Fruit fly (Drosophila melanogaster) whole organism: Measurements from ENCODE around the gene Jon99Fi.

ENCODE experiments used
- CG8478 ChIP-seq: fragments of >200 bp; optimal IDR thresholded peaks from 2 replicates; lab custom pipeline; 2018; ENCODE audit warnings: inconsistent platforms
- Dll ChIP-seq: fragments of >200 bp; optimal IDR thresholded peaks from 2 replicates; lab custom pipeline; 2017
- EcR ChIP-seq, 2 experiments: fragments of >200 bp; optimal IDR thresholded peaks; 2 replicates each; lab custom pipeline; 2017; ENCODE audit warnings: missing biosample characterization in 2 of 2, missing genetic modification characterization in 2 of 2, missing genetic modification reagents in 2 of 2
- pan ChIP-seq: fragments of >200 bp; optimal IDR thresholded peaks from 2 replicates; lab custom pipeline; 2017
- psq ChIP-seq: fragments of >200 bp; optimal IDR thresholded peaks from 2 replicates; lab custom pipeline; 2017
- usp ChIP-seq: fragments of >200 bp; optimal IDR thresholded peaks from 2 replicates; lab custom pipeline; 2017; ENCODE audit warnings: missing biosample characterization, missing genetic modification characterization, mixed read lengths

Jon99Fi gene

DNA sequence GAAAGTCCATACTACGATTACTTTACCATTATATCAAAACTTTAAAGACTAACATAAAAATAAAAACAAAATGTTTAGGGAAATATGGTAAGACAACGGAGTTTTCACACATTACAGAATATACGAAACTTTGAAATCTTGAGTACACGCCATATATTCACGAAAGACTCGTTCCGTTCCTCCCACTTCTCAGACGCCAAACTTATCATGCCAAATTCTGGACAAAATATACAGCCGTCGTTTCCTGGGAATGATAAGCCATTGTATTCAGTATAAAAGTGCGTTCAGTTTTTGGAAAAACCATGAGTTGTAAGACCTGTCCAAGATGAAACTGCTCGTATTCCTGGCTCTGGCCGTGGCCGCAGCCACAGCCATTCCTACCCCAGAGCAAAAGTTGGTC, at the start of gene Jon99Fi:
Jon99Fi (plus strand) TSS at position 301 of the 400 bp plus-strand sequence.
- TF ChIP-seq psq (lab: Kevin White, UChicago) (no peak), CG8478 (lab: Kevin White, UChicago) (no peak), usp (GFP tag; lab: Kevin White, UChicago) (no peak), EcR (GFP tag; optimal IDR thresholded peaks at IDR 0.05; lab: Kevin White, UChicago) (no peak), Dll (lab: Kevin White, UChicago) (no peak), pan (lab: Kevin White, UChicago) (no peak)

DNA sequence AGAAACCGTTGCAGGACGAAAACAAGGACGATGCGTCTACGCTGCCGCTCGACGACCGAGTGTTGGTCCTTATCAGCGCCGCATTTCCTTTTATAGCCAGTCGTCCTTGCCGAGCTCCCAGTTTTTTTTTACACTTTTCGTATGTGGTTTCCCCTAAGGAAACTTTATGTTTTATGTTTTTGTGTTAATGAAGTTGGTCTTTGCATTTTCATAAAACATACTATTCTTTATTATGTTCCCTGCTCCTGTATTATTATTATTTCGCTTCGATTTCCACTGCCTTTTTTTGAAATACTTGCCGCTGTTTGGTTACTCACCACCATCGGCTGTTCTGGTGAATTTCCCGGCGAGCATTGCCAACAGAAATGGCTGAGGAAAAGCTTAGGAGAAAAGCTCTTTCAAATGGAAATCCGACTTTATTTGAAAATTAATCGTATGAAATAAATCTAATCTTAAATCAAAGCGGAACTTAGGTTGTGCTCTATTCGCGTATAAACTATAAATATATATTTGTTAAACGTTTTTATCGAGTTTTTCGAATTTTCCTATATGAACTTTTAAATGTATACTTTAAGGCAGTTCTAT, 45.1 kb upstream of the Jon99Fi start, which contains the start of gene CG15537:
CG15537 (minus strand) TSS at position 51 of the 585 bp plus-strand sequence.
- TF ChIP-seq EcR (GFP tag; optimal IDR thresholded peaks at IDR 0.05; lab: Kevin White, UChicago) (no peak), pan (lab: Kevin White, UChicago) (no peak), Dll (lab: Kevin White, UChicago) (no peak), psq (lab: Kevin White, UChicago) (no peak), usp (GFP tag; lab: Kevin White, UChicago) (no peak), CG8478 (lab: Kevin White, UChicago) (no peak)

DNA sequence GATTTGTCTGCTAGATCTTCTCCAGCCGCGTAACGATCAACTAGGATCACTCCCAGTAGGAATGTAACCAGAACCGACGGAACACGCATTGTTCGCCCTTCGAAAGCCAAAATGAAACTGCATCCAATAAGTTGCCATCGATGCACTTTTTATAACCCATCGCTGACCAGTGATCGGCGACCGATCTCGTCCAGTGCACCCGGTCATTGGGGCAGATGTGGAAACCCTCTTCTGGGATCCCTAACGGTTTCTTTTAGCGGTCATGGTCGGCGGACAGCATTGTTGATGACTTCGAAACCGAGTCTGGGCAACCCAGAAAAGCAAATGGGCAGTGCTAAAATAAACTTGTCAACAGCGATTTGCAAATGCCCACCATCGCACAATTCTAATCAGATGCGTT, 43.8 kb upstream of the Jon99Fi start, which contains the start of gene Osi23:
Osi23 (minus strand) TSS at position 101 of the 400 bp plus-strand sequence.
- TF ChIP-seq EcR (GFP tag; optimal IDR thresholded peaks at IDR 0.05; lab: Kevin White, UChicago) (no peak), CG8478 (lab: Kevin White, UChicago) (no peak), usp (GFP tag; lab: Kevin White, UChicago) (no peak), pan (lab: Kevin White, UChicago) (no peak), psq (lab: Kevin White, UChicago) (no peak), Dll (lab: Kevin White, UChicago) (no peak)

- TF ChIP-seq Dll (lab: Kevin White, UChicago): no peak
- no peak for TF ChIP-seq pan (lab: Kevin White, UChicago)
- no peak for TF ChIP-seq EcR (GFP tag; optimal IDR thresholded peaks at IDR 0.05; lab: Kevin White, UChicago)
- TF ChIP-seq usp (GFP tag; lab: Kevin White, UChicago): no peak
- TF ChIP-seq CG8478 (lab: Kevin White, UChicago): no peak
Observed at dm6 chr3R:30449446-30449845, 39.3 kb upstream of the Jon99Fi start.

- TF ChIP-seq Dll (lab: Kevin White, UChicago) (peak; percentile 91), usp (GFP tag; lab: Kevin White, UChicago) (no peak), pan (lab: Kevin White, UChicago) (no peak)
Observed at dm6 chr3R:30450224-30450623, 38.5 kb upstream of the Jon99Fi start.

DNA sequence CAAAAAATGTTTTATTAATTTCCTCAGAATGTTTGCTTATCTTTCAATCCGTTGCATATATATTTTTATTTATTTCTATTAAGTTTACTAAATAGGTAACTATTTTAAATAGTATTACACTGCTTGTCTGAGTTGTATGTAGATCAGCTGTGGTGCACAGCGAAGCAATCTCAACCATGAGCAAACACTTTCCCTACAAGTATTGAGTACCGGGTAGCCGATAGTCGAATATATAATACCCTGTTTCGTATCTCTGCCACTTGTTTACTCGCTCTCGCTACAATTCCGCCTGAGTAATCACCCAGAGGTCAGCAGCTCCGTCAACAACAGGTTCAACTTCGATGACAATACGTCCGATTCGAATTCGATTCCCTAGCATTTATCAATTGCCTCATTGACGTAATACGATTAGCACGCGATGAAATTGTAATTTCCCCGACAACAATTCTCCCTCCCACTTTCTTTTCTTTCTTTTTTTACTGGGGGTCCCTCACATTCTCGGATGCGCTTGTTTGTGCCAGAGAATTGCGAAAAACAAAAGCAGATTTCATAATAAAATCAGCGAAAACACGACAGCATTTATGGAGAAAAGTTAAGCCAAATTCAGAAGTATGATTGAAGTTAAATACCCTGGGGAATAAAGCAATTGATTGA, 37.9 kb upstream of the Jon99Fi start:
- TF ChIP-seq pan (lab: Kevin White, UChicago) (no peak), Dll (lab: Kevin White, UChicago) (no peak), CG8478 (lab: Kevin White, UChicago) (no peak), psq (lab: Kevin White, UChicago) (no peak), EcR (GFP tag; optimal IDR thresholded peaks at IDR 0.05; lab: Kevin White, UChicago) (no peak), usp (GFP tag; lab: Kevin White, UChicago) (no peak)

DNA sequence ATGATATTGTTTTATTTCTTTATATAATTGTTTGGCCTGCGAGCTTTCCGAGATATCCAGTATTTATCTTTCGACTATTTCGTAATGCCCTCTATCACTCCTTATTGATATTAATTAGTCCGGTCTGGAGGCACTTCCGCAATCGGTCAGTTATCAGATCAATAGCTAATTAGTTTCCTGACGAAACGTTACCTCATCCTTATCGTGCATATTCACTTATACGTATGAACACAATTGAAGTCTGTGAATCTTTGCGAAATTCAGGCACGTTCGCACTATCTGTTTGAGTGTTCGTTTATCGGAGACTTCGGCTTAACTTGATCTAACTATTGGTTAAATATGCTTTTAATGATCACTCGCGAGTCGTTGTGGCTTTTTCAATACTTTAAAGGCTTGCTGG, 35.5 kb upstream of the Jon99Fi start:
- TF ChIP-seq CG8478 (lab: Kevin White, UChicago): no peak
- TF ChIP-seq usp (GFP tag; lab: Kevin White, UChicago): no peak
- no peak for TF ChIP-seq Dll (lab: Kevin White, UChicago)
- TF ChIP-seq psq (lab: Kevin White, UChicago): no peak
- no peak for TF ChIP-seq EcR (GFP tag; optimal IDR thresholded peaks at IDR 0.05; lab: Kevin White, UChicago)
- TF ChIP-seq pan (lab: Kevin White, UChicago): no peak

dm6 chr3R:30454442-30454841, 34.3 kb upstream of the Jon99Fi start:
- TF ChIP-seq psq (lab: Kevin White, UChicago): no peak
- TF ChIP-seq Dll (lab: Kevin White, UChicago): no peak
- TF ChIP-seq pan (lab: Kevin White, UChicago): no peak
- no peak for TF ChIP-seq usp (GFP tag; lab: Kevin White, UChicago)
- no peak for TF ChIP-seq CG8478 (lab: Kevin White, UChicago)
- TF ChIP-seq EcR (GFP tag; optimal IDR thresholded peaks at IDR 0.05; lab: Kevin White, UChicago): no peak

dm6 chr3R:30455817-30456544, 32.8 kb upstream of the Jon99Fi start, which contains the start of gene aralar1:
TSS of gene aralar1 (minus strand) at chr3R:30455867.
- no peak for TF ChIP-seq psq (lab: Kevin White, UChicago)
- no peak for TF ChIP-seq Dll (lab: Kevin White, UChicago)
- TF ChIP-seq EcR (GFP tag; optimal IDR thresholded peaks at IDR 0.05; lab: Kevin White, UChicago): no peak
- no peak for TF ChIP-seq usp (GFP tag; lab: Kevin White, UChicago)
- TF ChIP-seq pan (lab: Kevin White, UChicago): no peak
- TF ChIP-seq CG8478 (lab: Kevin White, UChicago): no peak

DNA sequence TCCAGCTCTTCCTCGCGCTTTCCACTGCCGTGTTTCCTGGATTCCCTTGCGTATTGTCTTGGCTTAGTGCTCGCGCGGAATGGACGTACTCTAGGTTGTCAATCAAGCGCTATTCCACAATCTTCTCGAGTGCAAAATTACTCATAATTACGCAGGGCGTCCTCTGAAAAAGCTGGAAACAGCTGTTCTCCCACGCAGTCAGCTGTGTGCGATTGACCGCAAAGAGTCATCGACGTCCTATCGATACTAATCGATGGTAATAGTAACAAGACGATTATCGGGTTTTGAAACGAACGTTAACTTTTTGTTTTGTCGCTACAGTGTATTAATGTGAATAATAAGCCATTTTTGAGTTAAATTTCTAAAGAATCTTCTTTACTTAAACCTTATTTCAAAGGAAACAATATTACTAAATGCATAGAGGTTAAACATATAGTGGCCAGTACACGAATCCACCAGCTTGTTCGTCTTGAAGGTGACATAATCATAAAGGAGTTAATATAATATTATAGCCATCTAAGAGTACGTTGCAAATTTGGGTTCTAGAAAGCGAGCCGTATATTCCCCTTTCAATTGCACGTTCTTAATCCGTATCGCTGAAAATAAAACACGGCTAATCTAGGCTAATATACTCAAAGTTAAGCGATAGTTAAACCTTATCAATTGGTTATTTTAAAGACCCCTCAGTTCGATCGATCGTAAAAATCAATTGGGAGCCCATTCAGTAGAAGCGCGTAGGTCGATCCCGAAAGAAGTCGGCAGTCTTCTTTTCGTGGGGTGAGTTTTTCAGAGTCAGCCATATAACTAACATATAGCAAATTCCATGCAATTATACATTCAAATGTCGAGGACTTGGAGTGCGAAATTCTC, 29.5 kb upstream of the Jon99Fi start, which contains the start of the genes CG2224 and CDase:
CG2224 (minus strand) TSS at position 235 of the 870 bp plus-strand sequence.
CDase (plus strand) TSS at position 456 of the 870 bp plus-strand sequence.
- TF ChIP-seq pan (lab: Kevin White, UChicago): no peak
